In genomic region chrIII:4426711-4427218, ce11 we compare ENCODE assay signal across 2 worm cellular contexts.
TF ChIP-seq lines count a peak whose summit lies in the region.
"Not testable (repeated sequence)": the region's sequence is repeated elsewhere in the genome, so short reads cannot be mapped to it uniquely, and the experiment has no call there.

No protein-coding gene starts in this region.

TF ChIP-seq in whole organism, L4 larva, 104 proteins besides CTCF, POLR2A, EP300 and RAD21 (continued from another document):
- 0 out of 2 replicates have a peak, but pooled peaks have one; percentile 83 for TF ChIP-seq F44E2.7 (GFP tag; IDR thresholded peaks at IDR 0.05; lab: Robert Waterston, UW)
- TF ChIP-seq ctbp-1 (GFP tag; IDR thresholded peaks at IDR 0.05; lab: Robert Waterston, UW), result peak; percentile 79
- peak; percentile 14 for TF ChIP-seq dpl-1 (GFP tag; optimal IDR thresholded peaks at IDR 0.05; lab: Kevin White, UChicago)
- TF ChIP-seq madf-5 (GFP tag; IDR thresholded peaks at IDR 0.05; lab: Robert Waterston, UW), result peak; percentile 60 to 80; a peak in 2 of 4 replicates
- 0 out of 2 replicates have a peak, but pooled peaks have one; percentile 6 for TF ChIP-seq ZK337.2 (GFP tag; IDR thresholded peaks at IDR 0.05; lab: Robert Waterston, UW)
- TF ChIP-seq F49E8.2 (tag; optimal IDR thresholded peaks at IDR 0.05; lab: Kevin White, UChicago; ENCODE audit: borderline replicate concordance), result peak; percentile 0
- peak; percentile 83 for TF ChIP-seq lin-38 (GFP tag; IDR thresholded peaks at IDR 0.05; lab: Robert Waterston, UW)
- peak; percentile 91 for TF ChIP-seq tra-1 (GFP tag; IDR thresholded peaks at IDR 0.05; lab: Robert Waterston, UW)
- TF ChIP-seq nhr-41 (GFP tag; IDR thresholded peaks at IDR 0.05; lab: Robert Waterston, UW), result 0 out of 2 replicates have a peak, but pooled peaks have one; percentile 28
- peak in 1 of 2 experiments; percentile 8 for TF ChIP-seq daf-16 (GFP tag; optimal IDR thresholded peaks at IDR 0.05; lab: Kevin White, UChicago)
- TF ChIP-seq daf-16 (tag; optimal IDR thresholded peaks at IDR 0.05; lab: Kevin White, UChicago), result not testable (repeated sequence)
- peak; percentile 49; the same call in 1 of the 2 replicates for TF ChIP-seq nhr-42 (GFP tag; IDR thresholded peaks at IDR 0.05; lab: Robert Waterston, UW)
- TF ChIP-seq snpc-1.2 (GFP tag; IDR thresholded peaks at IDR 0.05; lab: Robert Waterston, UW), result peak; percentile 86
- peak; percentile 57; the same call in 1 of the 2 replicates for TF ChIP-seq Y105C5A.15 (GFP tag; IDR thresholded peaks at IDR 0.05; lab: Robert Waterston, UW)
- TF ChIP-seq spr-1 (tag; optimal IDR thresholded peaks at IDR 0.05; lab: Kevin White, UChicago), result peak; percentile 43
- TF ChIP-seq ceh-44 (GFP tag; IDR thresholded peaks at IDR 0.05; lab: Robert Waterston, UW), result 0 out of 2 replicates have a peak, but pooled peaks have one; percentile 40
- TF ChIP-seq D1046.2 (GFP tag; IDR thresholded peaks at IDR 0.05; lab: Robert Waterston, UW), result peak; percentile 91

TF ChIP-seq in whole organism, late embryonic, 69 proteins besides CTCF, POLR2A, EP300 and RAD21 (continued from another document):
- peak; percentile 49 for TF ChIP-seq unc-86 (tag; optimal IDR thresholded peaks at IDR 0.05; lab: Kevin White, UChicago)
- peak; percentile 91 for TF ChIP-seq sox-2 (GFP tag; IDR thresholded peaks at IDR 0.05; lab: Robert Waterston, UW)
- peak; percentile 24 for TF ChIP-seq dmd-4 (tag; optimal IDR thresholded peaks at IDR 0.05; lab: Kevin White, UChicago; ENCODE audit: borderline replicate concordance)
- TF ChIP-seq lin-11 (tag; optimal IDR thresholded peaks at IDR 0.05; lab: Kevin White, UChicago), result peak; percentile 14
- TF ChIP-seq ttx-3 (tag; optimal IDR thresholded peaks at IDR 0.05; lab: Kevin White, UChicago), result peak; percentile 54
